Worm (Caenorhabditis elegans) whole organism, young adult: ENCODE results near the gene F38C2.4.

Experiments
- F39B2.1 ChIP-seq: fragments of 200-800 bp; sonication (Bioruptor generic); IDR thresholded peaks from 2 replicates; pipeline ENCODE4 v1.3.6; 2022; ENCODE audit warnings: missing genetic modification reagents, missing genetic modification characterization, missing compliant biosample characterization
- Y53F4B.3 ChIP-seq: fragments of 200-800 bp; sonication (Bioruptor generic); IDR thresholded peaks from 2 replicates; pipeline ENCODE4 v1.3.6; 2022; ENCODE audit warnings: missing genetic modification reagents, missing genetic modification characterization, missing compliant biosample characterization
- ama-1 ChIP-seq, 3 experiments: fragments of 150-350 bp in 1 of 3; sonication (generic microtip) in 2 of 3; optimal IDR thresholded peaks; 2 replicates each; lab custom pipeline; 2014 to 2018; ENCODE audit warnings: missing biosample characterization in 2 of 3, missing genetic modification characterization in 2 of 3, missing genetic modification reagents in 2 of 3
- efl-1 ChIP-seq: fragments of 150-350 bp; optimal IDR thresholded peaks from 2 replicates; lab custom pipeline; 2014; ENCODE audit warnings: missing biosample characterization, missing genetic modification reagents, missing genetic modification characterization
- unc-62 ChIP-seq: fragments of 150-350 bp; optimal IDR thresholded peaks from 2 replicates; lab custom pipeline; 2014; ENCODE audit warnings: missing biosample characterization, missing genetic modification reagents, missing genetic modification characterization
- ztf-18 ChIP-seq: sonication (generic microtip); optimal IDR thresholded peaks from 2 replicates; lab custom pipeline; 2016; ENCODE audit warnings: missing genotype, mild to moderate bottlenecking, missing genetic modification characterization, missing compliant biosample characterization

DNA sequence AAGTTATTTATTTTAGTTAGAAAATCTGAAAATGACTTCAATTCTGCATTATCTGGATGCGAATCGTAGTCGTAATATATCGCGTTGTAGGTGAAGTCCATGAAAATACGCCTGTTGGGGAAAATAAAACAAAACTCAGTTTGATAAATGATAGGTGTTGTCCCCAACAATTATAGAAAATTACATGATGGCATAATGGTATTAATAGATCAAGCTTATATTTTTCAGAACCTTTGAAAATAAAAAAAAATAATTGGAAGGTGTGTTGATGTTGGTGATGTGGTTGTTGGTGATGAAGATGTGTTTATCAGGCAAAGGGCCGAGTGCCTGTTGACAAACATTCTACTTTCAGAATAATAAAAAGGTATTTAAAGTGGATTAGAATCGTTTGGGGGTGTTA, 32.5 kb upstream of the F38C2.4 start, which contains the start of gene srw-61:
- no peak for TF ChIP-seq unc-62 (GFP tag; lab: Kevin White, UChicago)
- no peak for TF ChIP-seq ztf-18 (tag; lab: Kevin White, UChicago)
- no peak for TF ChIP-seq Y53F4B.3 (GFP tag; lab: Robert Waterston, UW)
- no peak for TF ChIP-seq F39B2.1 (GFP tag; lab: Robert Waterston, UW)
- no peak for TF ChIP-seq efl-1 (GFP tag; lab: Kevin White, UChicago)
- no peak for TF ChIP-seq ama-1 (optimal IDR thresholded peaks at IDR 0.05; lab: Kevin White, UChicago)
- TF ChIP-seq ama-1 (GFP tag; optimal IDR thresholded peaks at IDR 0.05; lab: Kevin White, UChicago): no peak
